Worm (Caenorhabditis elegans) whole organism, L2 larva: ENCODE results near the gene ztf-1.

Source experiments
- C34F6.9 ChIP-seq: fragments of 150-350 bp; optimal IDR thresholded peaks from 2 replicates; lab custom pipeline; 2014; ENCODE audit warnings: missing biosample characterization, missing genetic modification characterization
- F13H6.1 ChIP-seq: sonication (generic microtip); optimal IDR thresholded peaks from 2 replicates; lab custom pipeline; 2016; ENCODE audit warnings: missing genetic modification characterization, missing compliant biosample characterization
- R02D3.7 ChIP-seq: fragments of 150-350 bp; optimal IDR thresholded peaks from 2 replicates; lab custom pipeline; 2014; ENCODE audit warnings: missing biosample characterization, missing genetic modification characterization
- ZK546.5 ChIP-seq: sonication (generic microtip); optimal IDR thresholded peaks from 2 replicates; lab custom pipeline; 2017; ENCODE audit warnings: missing biosample characterization, missing genetic modification characterization
- alr-1 ChIP-seq: fragments of 150-350 bp; optimal IDR thresholded peaks from 2 replicates; lab custom pipeline; 2014; ENCODE audit warnings: missing biosample characterization, missing genetic modification characterization
- aly-2 ChIP-seq: fragments of 150-350 bp; optimal IDR thresholded peaks from 2 replicates; lab custom pipeline; 2014; ENCODE audit warnings: missing biosample characterization, missing genetic modification characterization
- ama-1 ChIP-seq: fragments of 150-350 bp; optimal IDR thresholded peaks from 2 replicates; lab custom pipeline; 2018; ENCODE audit warnings: inconsistent platforms
- blmp-1 ChIP-seq: sonication (generic microtip); optimal IDR thresholded peaks from 2 replicates; lab custom pipeline; 2017; ENCODE audit warnings: missing genetic modification characterization, mild to moderate bottlenecking, missing compliant biosample characterization, antibody characterized with exemption, moderate library complexity; ENCODE audit not compliant: insufficient read depth
- ceh-16 ChIP-seq: fragments of 150-350 bp; optimal IDR thresholded peaks from 2 replicates; lab custom pipeline; 2014; ENCODE audit warnings: missing biosample characterization, missing genetic modification characterization
- crh-2 ChIP-seq: sonication (generic microtip); optimal IDR thresholded peaks from 2 replicates; lab custom pipeline; 2017; ENCODE audit warnings: missing biosample characterization, missing genetic modification characterization
- egl-27 ChIP-seq: sonication (generic microtip); optimal IDR thresholded peaks from 3 replicates; lab custom pipeline; 2017; ENCODE audit warnings: missing biosample characterization, missing genetic modification reagents, missing genetic modification characterization
- elt-3 ChIP-seq: sonication (generic microtip); optimal IDR thresholded peaks from 2 replicates; lab custom pipeline; 2017; ENCODE audit warnings: missing biosample characterization, missing genetic modification characterization
- fos-1 ChIP-seq: fragments of 150-350 bp; optimal IDR thresholded peaks from 2 replicates; lab custom pipeline; 2014; ENCODE audit warnings: missing biosample characterization, missing genetic modification characterization
- gmeb-1 ChIP-seq: fragments of 150-350 bp; optimal IDR thresholded peaks from 2 replicates; lab custom pipeline; 2014; ENCODE audit warnings: missing biosample characterization, missing genetic modification characterization
- lin-11 ChIP-seq: fragments of 150-350 bp; sonication (generic microtip); optimal IDR thresholded peaks from 2 replicates; lab custom pipeline; 2014; ENCODE audit warnings: missing biosample characterization, missing genetic modification characterization, inconsistent platforms, mixed read lengths
- lin-13 ChIP-seq: fragments of 150-350 bp; optimal IDR thresholded peaks from 2 replicates; lab custom pipeline; 2014; ENCODE audit warnings: missing biosample characterization, missing genetic modification reagents, missing genetic modification characterization
- lin-39 ChIP-seq: fragments of 150-350 bp; optimal IDR thresholded peaks from 2 replicates; lab custom pipeline; 2014; ENCODE audit warnings: missing biosample characterization, missing genetic modification reagents, missing genetic modification characterization
- lsy-2 ChIP-seq, 2 experiments: fragments of 150-350 bp in 1 of 2; sonication (generic microtip) in 1 of 2; optimal IDR thresholded peaks; 2 replicates each; lab custom pipeline; 2014 to 2017; ENCODE audit warnings: missing biosample characterization in 2 of 2, missing genetic modification characterization in 2 of 2
- mbf-1 ChIP-seq: sonication (generic microtip); optimal IDR thresholded peaks from 2 replicates; lab custom pipeline; 2017; ENCODE audit warnings: missing biosample characterization, missing genetic modification characterization
- mdl-1 ChIP-seq, 2 experiments: fragments of 150-350 bp in 1 of 2; sonication (generic microtip) in 1 of 2; optimal IDR thresholded peaks; 2 replicates each; lab custom pipeline; 2017; ENCODE audit warnings: missing biosample characterization in 2 of 2, missing genetic modification characterization in 2 of 2
- nhr-10 ChIP-seq: sonication (generic microtip); optimal IDR thresholded peaks from 2 replicates; lab custom pipeline; 2017; ENCODE audit warnings: missing biosample characterization, missing genetic modification characterization
- nhr-12 ChIP-seq: fragments of 150-350 bp; optimal IDR thresholded peaks from 2 replicates; lab custom pipeline; 2014; ENCODE audit warnings: missing biosample characterization, missing genetic modification characterization
- nhr-129 ChIP-seq: fragments of 150-350 bp; optimal IDR thresholded peaks from 2 replicates; lab custom pipeline; 2014; ENCODE audit warnings: missing biosample characterization, missing genetic modification characterization
- nhr-21 ChIP-seq: fragments of 150-350 bp; optimal IDR thresholded peaks from 2 replicates; lab custom pipeline; 2014; ENCODE audit warnings: missing biosample characterization, missing genetic modification characterization
- nhr-23 ChIP-seq: fragments of 150-350 bp; optimal IDR thresholded peaks from 2 replicates; lab custom pipeline; 2014; ENCODE audit warnings: missing biosample characterization, missing genetic modification reagents, missing genetic modification characterization
- nhr-237 ChIP-seq: fragments of 150-350 bp; optimal IDR thresholded peaks from 2 replicates; lab custom pipeline; 2014; ENCODE audit warnings: missing biosample characterization, missing genetic modification characterization
- nhr-25 ChIP-seq: fragments of 150-350 bp; sonication (generic microtip); optimal IDR thresholded peaks from 3 replicates; lab custom pipeline; 2014; ENCODE audit warnings: missing biosample characterization, missing genetic modification characterization
- nhr-6 ChIP-seq: fragments of 150-350 bp; optimal IDR thresholded peaks from 2 replicates; lab custom pipeline; 2014; ENCODE audit warnings: missing biosample characterization, missing genetic modification characterization
- nhr-77 ChIP-seq: fragments of 150-350 bp; optimal IDR thresholded peaks from 2 replicates; lab custom pipeline; 2014; ENCODE audit warnings: missing biosample characterization, missing genetic modification characterization
- sem-4 ChIP-seq: fragments of 150-350 bp; optimal IDR thresholded peaks from 2 replicates; lab custom pipeline; 2014; ENCODE audit warnings: missing biosample characterization, missing genetic modification reagents, missing genetic modification characterization
- sma-3 ChIP-seq: sonication (generic microtip); optimal IDR thresholded peaks from 2 replicates; lab custom pipeline; 2016; ENCODE audit warnings: missing genetic modification reagents, missing genetic modification characterization, missing compliant biosample characterization
- sma-9 ChIP-seq, 2 experiments: fragments of 150-350 bp in 1 of 2; sonication (generic microtip) in 1 of 2; optimal IDR thresholded peaks; 2 replicates each; lab custom pipeline; 2014 to 2016; ENCODE audit warnings: missing genetic modification characterization in 2 of 2, mild to moderate bottlenecking in 1 of 2, missing biosample characterization in 1 of 2, missing compliant biosample characterization in 1 of 2, missing genetic modification reagents in 1 of 2, moderate library complexity in 1 of 2
- snpc-4 ChIP-seq: fragments of 150-350 bp; optimal IDR thresholded peaks from 2 replicates; lab custom pipeline; 2014; ENCODE audit warnings: missing biosample characterization, missing genetic modification characterization
- unc-55 ChIP-seq: fragments of 150-350 bp; sonication (generic microtip); optimal IDR thresholded peaks from 3 replicates; lab custom pipeline; 2014; ENCODE audit warnings: missing biosample characterization, missing genetic modification reagents, missing genetic modification characterization
- ztf-1 ChIP-seq: fragments of 200-800 bp; sonication (Bioruptor generic); conservative IDR thresholded peaks from 2 replicates; pipeline ENCODE4 v1.3.6; 2022; ENCODE audit warnings: missing genetic modification characterization, missing compliant biosample characterization
- ztf-11 ChIP-seq: sonication (generic microtip); optimal IDR thresholded peaks from 2 replicates; lab custom pipeline; 2017; ENCODE audit warnings: missing biosample characterization, missing genetic modification characterization
- ztf-4 ChIP-seq: fragments of 150-350 bp; optimal IDR thresholded peaks from 2 replicates; lab custom pipeline; 2014; ENCODE audit warnings: missing biosample characterization, missing genetic modification characterization

ztf-1 gene

ce11 chrIII:8827128-8827527, 35.0 kb upstream of the ztf-1 start, which contains the start of gene F54F2.9:
F54F2.9 (minus strand) TSS chrIII:8827228.
- TF ChIP-seq ceh-16 (no peak), ZK546.5 (tag; lab: Kevin White, UChicago) (no peak), nhr-77 (tag; lab: Kevin White, UChicago) (no peak), mbf-1 (no peak), R02D3.7 (tag; lab: Kevin White, UChicago) (no peak), lsy-2 (tag; optimal IDR thresholded peaks at IDR 0.05; lab: Kevin White, UChicago) (no peak), egl-27 (no peak), elt-3 (tag; lab: Kevin White, UChicago) (no peak), sma-3 (GFP tag; lab: Kevin White, UChicago) (no peak), lin-13 (GFP tag; lab: Kevin White, UChicago) (no peak)
- TF ChIP-seq, all 48 proteins: peak for 0

ce11 chrIII:8824556-8824955, 32.4 kb upstream of the ztf-1 start:
- no peak for TF ChIP-seq nhr-129 (tag; lab: Kevin White, UChicago)
- TF ChIP-seq mbf-1 = no peak
- TF ChIP-seq ceh-16 = no peak
- no peak for TF ChIP-seq crh-2 (tag; lab: Kevin White, UChicago)
- no peak for TF ChIP-seq nhr-25
- no peak for TF ChIP-seq ztf-11 (tag; lab: Kevin White, UChicago)
- TF ChIP-seq nhr-6 (tag; lab: Kevin White, UChicago) = no peak
- TF ChIP-seq snpc-4 (tag; lab: Kevin White, UChicago) = no peak
- no peak for TF ChIP-seq alr-1 (tag; lab: Kevin White, UChicago)

ce11 chrIII:8818599-8818998, 26.4 kb upstream of the ztf-1 start, which contains the start of gene pat-2:
pat-2 (plus strand) TSS chrIII:8818899.
- TF ChIP-seq nhr-6 (tag; lab: Kevin White, UChicago) (no peak), nhr-12 (tag; lab: Kevin White, UChicago) (no peak), lin-11 (tag; lab: Kevin White, UChicago) (no peak), ama-1 (lab: Kevin White, UChicago) (no peak), blmp-1 (no peak), mdl-1 (tag; optimal IDR thresholded peaks at IDR 0.05; lab: Kevin White, UChicago) (no peak), R02D3.7 (tag; lab: Kevin White, UChicago) (no peak), nhr-23 (tag; lab: Kevin White, UChicago) (no peak), nhr-77 (tag; lab: Kevin White, UChicago) (no peak)

- TF ChIP-seq nhr-129 (tag; lab: Kevin White, UChicago) (peak; percentile 45), nhr-237 (tag; lab: Kevin White, UChicago) (no peak), lin-11 (tag; lab: Kevin White, UChicago) (no peak), sma-3 (GFP tag; lab: Kevin White, UChicago) (no peak), F13H6.1 (tag; lab: Kevin White, UChicago) (peak; percentile 61)
These were observed 23.5 kb upstream of the ztf-1 start for ce11 chrIII:8815699-8816098.

ce11 chrIII:8811111-8811510, 19.0 kb upstream of the ztf-1 start:
- no peak for TF ChIP-seq lin-11 (tag; lab: Kevin White, UChicago)
- peak; percentile 56 for TF ChIP-seq sem-4 (tag; lab: Kevin White, UChicago)
- TF ChIP-seq aly-2 = no peak
- TF ChIP-seq nhr-77 (tag; lab: Kevin White, UChicago) = no peak

- TF ChIP-seq nhr-10 (tag; lab: Kevin White, UChicago) = no peak
- TF ChIP-seq sma-3 (GFP tag; lab: Kevin White, UChicago) = peak; percentile 19
- TF ChIP-seq fos-1 (tag; lab: Kevin White, UChicago) = no peak
- TF ChIP-seq ceh-16 = no peak
- peak; percentile 30 for TF ChIP-seq crh-2 (tag; lab: Kevin White, UChicago)
- TF ChIP-seq nhr-12 (tag; lab: Kevin White, UChicago) = no peak
- peak in 1 of 2 experiments; percentile 66 for TF ChIP-seq lsy-2 (tag; optimal IDR thresholded peaks at IDR 0.05; lab: Kevin White, UChicago)
- TF ChIP-seq nhr-21 (tag; lab: Kevin White, UChicago) = no peak
- TF ChIP-seq nhr-129 (tag; lab: Kevin White, UChicago) = peak; percentile 73
- peak; percentile 39 for TF ChIP-seq sma-9 (GFP tag; optimal IDR thresholded peaks at IDR 0.05; lab: Kevin White, UChicago)
- no peak for TF ChIP-seq sma-9 (tag; optimal IDR thresholded peaks at IDR 0.05; lab: Kevin White, UChicago)
- peak; percentile 1 for TF ChIP-seq nhr-25
- no peak for TF ChIP-seq snpc-4 (tag; lab: Kevin White, UChicago)
- no peak for TF ChIP-seq ZK546.5 (tag; lab: Kevin White, UChicago)
- no peak for TF ChIP-seq ztf-4 (tag; lab: Kevin White, UChicago)
- TF ChIP-seq lin-13 (GFP tag; lab: Kevin White, UChicago) = peak; percentile 15
- peak; percentile 92 for TF ChIP-seq gmeb-1 (tag; lab: Kevin White, UChicago)
- TF ChIP-seq aly-2 = no peak
- TF ChIP-seq unc-55 (GFP tag; lab: Kevin White, UChicago) = peak; percentile 79
- TF ChIP-seq ztf-1 (GFP tag; lab: Robert Waterston, UW) = no peak
- TF ChIP-seq F13H6.1 (tag; lab: Kevin White, UChicago) = peak; percentile 43
- TF ChIP-seq mbf-1 = no peak
- TF ChIP-seq C34F6.9 (tag; lab: Kevin White, UChicago) = peak; percentile 62
- peak; percentile 7 for TF ChIP-seq ama-1 (lab: Kevin White, UChicago)
- TF ChIP-seq lin-39 (tag; lab: Kevin White, UChicago) = no peak
- no peak for TF ChIP-seq ztf-11 (tag; lab: Kevin White, UChicago)
These were observed 17.3 kb upstream of the ztf-1 start, which contains the start of gene prx-19 for ce11 chrIII:8809245-8809971. prx-19 (minus strand) TSS chrIII:8809295.
